Fruit fly (Drosophila melanogaster) whole organism, embryonic: ENCODE data around the gene CG45490.

ENCODE experiments used
- CG10543 ChIP-seq: fragments of 200-800 bp; sonication (Bioruptor generic); optimal IDR thresholded peaks from 3 replicates; lab custom pipeline; 2017; ENCODE audit warnings: missing biosample characterization, mild to moderate bottlenecking, missing genetic modification characterization, moderate library complexity
- CG10654 ChIP-seq: fragments of 200-800 bp; sonication (Bioruptor generic); optimal IDR thresholded peaks from 2 replicates; lab custom pipeline; 2016; ENCODE audit warnings: missing biosample characterization, missing genetic modification characterization
- CG13287 ChIP-seq: fragments of 200-800 bp; sonication (Bioruptor generic); IDR thresholded peaks from 2 replicates; pipeline ENCODE4 v1.3.6; 2022; ENCODE audit warnings: missing biosample characterization, missing genetic modification characterization; ENCODE audit not compliant: partially characterized antibody
- CG14441 ChIP-seq: fragments of 200-800 bp; sonication (Bioruptor generic); IDR thresholded peaks from 2 replicates; pipeline ENCODE4 v1.3.6; 2022; ENCODE audit warnings: missing biosample characterization, missing genetic modification characterization
- CG14860 ChIP-seq: fragments of 200-800 bp; sonication (Bioruptor generic); IDR thresholded peaks from 3 replicates; pipeline ENCODE4 v1.3.6; 2022; ENCODE audit warnings: missing biosample characterization, missing genetic modification characterization; ENCODE audit not compliant: partially characterized antibody
- CG18764 ChIP-seq: fragments of 200-800 bp; sonication (Bioruptor generic); optimal IDR thresholded peaks from 3 replicates; lab custom pipeline; 2016; ENCODE audit warnings: missing biosample characterization, missing genetic modification characterization
- CG31224 ChIP-seq: fragments of 200-800 bp; sonication (Bioruptor generic); IDR thresholded peaks from 2 replicates; pipeline ENCODE4 v1.3.6; 2022; ENCODE audit warnings: missing biosample characterization, missing genetic modification characterization
- CG32767 ChIP-seq: fragments of 200-800 bp; sonication (Bioruptor generic); IDR thresholded peaks from 2 replicates; pipeline ENCODE4 v1.3.6; 2022; ENCODE audit warnings: missing biosample characterization, missing genetic modification characterization
- CG33557 ChIP-seq: fragments of 200-800 bp; sonication (Bioruptor generic); optimal IDR thresholded peaks from 2 replicates; lab custom pipeline; 2019; ENCODE audit warnings: missing biosample characterization, mild to moderate bottlenecking, missing genetic modification characterization, moderate library complexity
- CG3838 ChIP-seq: fragments of 200-800 bp; sonication (Bioruptor generic); optimal IDR thresholded peaks from 3 replicates; lab custom pipeline; 2016; ENCODE audit warnings: missing biosample characterization, missing genetic modification characterization
- CG4360 ChIP-seq: fragments of 200-800 bp; sonication (Bioruptor generic); IDR thresholded peaks from 2 replicates; pipeline ENCODE4 v1.3.6; 2022; ENCODE audit warnings: missing biosample characterization, missing genetic modification characterization
- CG5953 ChIP-seq: fragments of 200-800 bp; sonication (Bioruptor generic); IDR thresholded peaks from 2 replicates; pipeline ENCODE4 v1.3.6; 2022; ENCODE audit warnings: missing biosample characterization, missing genetic modification characterization
- CG6683 ChIP-seq: fragments of 200-800 bp; sonication (Bioruptor generic); optimal IDR thresholded peaks from 2 replicates; lab custom pipeline; 2017; ENCODE audit warnings: missing biosample characterization, mild to moderate bottlenecking, missing genetic modification characterization, missing genetic modification reagents
- CG6765 ChIP-seq: fragments of 200-800 bp; sonication (Bioruptor generic); optimal IDR thresholded peaks from 3 replicates; lab custom pipeline; 2017; ENCODE audit warnings: missing biosample characterization, mild to moderate bottlenecking, missing genetic modification characterization
- CG7372 ChIP-seq: fragments of 200-800 bp; sonication (Bioruptor generic); IDR thresholded peaks from 2 replicates; pipeline ENCODE4 v1.3.6; 2022; ENCODE audit warnings: missing biosample characterization, missing genetic modification characterization
- CG8089 ChIP-seq: fragments of 200-800 bp; sonication (Bioruptor generic); optimal IDR thresholded peaks from 3 replicates; lab custom pipeline; 2016; ENCODE audit warnings: missing biosample characterization, missing genetic modification characterization
- Deaf1 ChIP-seq: fragments of 200-800 bp; optimal IDR thresholded peaks from 3 replicates; lab custom pipeline; 2019; ENCODE audit warnings: missing biosample characterization, mild to moderate bottlenecking, missing genetic modification characterization, moderate library complexity
- Doc2 ChIP-seq: fragments of 200-800 bp; sonication (Bioruptor generic); IDR thresholded peaks from 2 replicates; pipeline ENCODE4 v1.3.6; 2022; ENCODE audit warnings: missing biosample characterization, missing genetic modification characterization
- Drgx ChIP-seq: fragments of 200-800 bp; sonication (Bioruptor generic); IDR thresholded peaks from 2 replicates; pipeline ENCODE4 v1.3.6; 2022; ENCODE audit warnings: missing biosample characterization, missing genetic modification characterization
- Hmx ChIP-seq: fragments of 200-800 bp; sonication (Bioruptor generic); optimal IDR thresholded peaks from 2 replicates; lab custom pipeline; 2016; ENCODE audit warnings: missing biosample characterization, missing genetic modification characterization
- Kr ChIP-seq: fragments of 200-800 bp; sonication (Bioruptor generic); optimal IDR thresholded peaks from 2 replicates; lab custom pipeline; 2017; ENCODE audit warnings: missing biosample characterization, mild to moderate bottlenecking, missing genetic modification characterization
- MESR4 ChIP-seq: fragments of 200-800 bp; sonication (Bioruptor generic); optimal IDR thresholded peaks from 2 replicates; lab custom pipeline; 2018; ENCODE audit warnings: missing biosample characterization, mild to moderate bottlenecking, missing genetic modification characterization, moderate library complexity
- Meics ChIP-seq: fragments of 200-800 bp; sonication (Bioruptor generic); optimal IDR thresholded peaks from 2 replicates; lab custom pipeline; 2017; ENCODE audit warnings: missing biosample characterization, mild to moderate bottlenecking, missing genetic modification characterization
- Rfx ChIP-seq: fragments of 200-800 bp; sonication (Bioruptor generic); IDR thresholded peaks from 2 replicates; pipeline ENCODE4 v1.3.6; 2022; ENCODE audit warnings: missing biosample characterization, missing genetic modification characterization
- Scr ChIP-seq: fragments of 200-800 bp; sonication (Bioruptor generic); IDR thresholded peaks from 2 replicates; pipeline ENCODE4 v1.3.6; 2022; ENCODE audit warnings: missing biosample characterization, missing genetic modification characterization; ENCODE audit not compliant: partially characterized antibody
- bbx ChIP-seq: fragments of 200-800 bp; sonication (Bioruptor generic); IDR thresholded peaks from 2 replicates; pipeline ENCODE4 v1.3.6; 2022; ENCODE audit warnings: missing biosample characterization, missing genetic modification characterization; ENCODE audit not compliant: partially characterized antibody
- bsh ChIP-seq, 2 experiments: fragments of 200-800 bp; sonication (Bioruptor generic); optimal IDR thresholded peaks; 2 replicates each; lab custom pipeline; 2017 to 2018; ENCODE audit warnings: mild to moderate bottlenecking in 2 of 2, missing biosample characterization in 2 of 2, missing genetic modification characterization in 2 of 2, moderate library complexity in 1 of 2
- cg ChIP-seq: fragments of 200-800 bp; sonication (Bioruptor generic); optimal IDR thresholded peaks from 3 replicates; lab custom pipeline; 2019; ENCODE audit warnings: missing biosample characterization, mild to moderate bottlenecking, missing genetic modification characterization, moderate library complexity
- danr ChIP-seq: fragments of 200-800 bp; sonication (Bioruptor generic); IDR thresholded peaks from 2 replicates; pipeline ENCODE4 v1.3.6; 2022; ENCODE audit warnings: missing biosample characterization, missing genetic modification characterization
- dmrt99B ChIP-seq: fragments of 200-800 bp; sonication (Bioruptor generic); optimal IDR thresholded peaks from 2 replicates; lab custom pipeline; 2018; ENCODE audit warnings: missing biosample characterization, mild to moderate bottlenecking, missing genetic modification characterization, moderate library complexity
- exex ChIP-seq: fragments of 200-800 bp; sonication (Bioruptor generic); optimal IDR thresholded peaks from 4 replicates; lab custom pipeline; 2018; ENCODE audit warnings: missing biosample characterization, mild to moderate bottlenecking, missing genetic modification characterization, moderate library complexity
- gcm ChIP-seq: fragments of 200-800 bp; sonication (Bioruptor generic); optimal IDR thresholded peaks from 2 replicates; lab custom pipeline; 2019; ENCODE audit warnings: missing biosample characterization, mild to moderate bottlenecking, missing genetic modification characterization, moderate library complexity
- lab ChIP-seq: fragments of 200-800 bp; sonication (Bioruptor generic); optimal IDR thresholded peaks from 3 replicates; lab custom pipeline; 2017; ENCODE audit warnings: missing biosample characterization, missing genetic modification characterization, mild to moderate bottlenecking, moderate library complexity, missing genetic modification reagents
- mam ChIP-seq: fragments of 200-800 bp; sonication (Bioruptor generic); optimal IDR thresholded peaks from 3 replicates; lab custom pipeline; 2016; ENCODE audit warnings: missing biosample characterization, missing genetic modification characterization
- nerfin-1 ChIP-seq: fragments of 200-800 bp; sonication (Bioruptor generic); optimal IDR thresholded peaks from 3 replicates; lab custom pipeline; 2019; ENCODE audit warnings: missing biosample characterization, mild to moderate bottlenecking, missing genetic modification characterization, moderate library complexity
- onecut ChIP-seq: fragments of 200-800 bp; sonication (Bioruptor generic); IDR thresholded peaks from 2 replicates; pipeline ENCODE4 v1.3.6; 2022; ENCODE audit warnings: missing biosample characterization, missing genetic modification characterization
- pros ChIP-seq: fragments of 200-800 bp; sonication (Bioruptor generic); optimal IDR thresholded peaks from 3 replicates; lab custom pipeline; 2019; ENCODE audit warnings: missing biosample characterization, mild to moderate bottlenecking, missing genetic modification characterization, moderate library complexity
- row ChIP-seq: fragments of 200-800 bp; sonication (Bioruptor generic); IDR thresholded peaks from 3 replicates; pipeline ENCODE4 v1.3.6; 2022; ENCODE audit warnings: missing biosample characterization, missing genetic modification characterization
- scrt ChIP-seq: fragments of 200-800 bp; sonication (Bioruptor generic); optimal IDR thresholded peaks from 2 replicates; lab custom pipeline; 2018; ENCODE audit warnings: missing biosample characterization, mild to moderate bottlenecking, missing genetic modification characterization, moderate library complexity
- sens-2 ChIP-seq: fragments of 200-800 bp; sonication (Bioruptor generic); IDR thresholded peaks from 2 replicates; pipeline ENCODE4 v1.3.6; 2022; ENCODE audit warnings: missing biosample characterization, missing genetic modification characterization
- sqz ChIP-seq: fragments of 200-800 bp; sonication (Bioruptor generic); optimal IDR thresholded peaks from 3 replicates; lab custom pipeline; 2018; ENCODE audit warnings: missing biosample characterization, mild to moderate bottlenecking, missing genetic modification characterization
- vnd ChIP-seq: fragments of 200-800 bp; sonication (Bioruptor generic); IDR thresholded peaks from 3 replicates; pipeline ENCODE4 v1.3.6; 2022; ENCODE audit warnings: missing biosample characterization, missing genetic modification characterization; ENCODE audit not compliant: partially characterized antibody
- zen ChIP-seq: fragments of 200-800 bp; sonication (Bioruptor generic); optimal IDR thresholded peaks from 3 replicates; lab custom pipeline; 2018; ENCODE audit warnings: missing biosample characterization, mild to moderate bottlenecking, missing genetic modification characterization, moderate library complexity

The CG45490 gene

DNA sequence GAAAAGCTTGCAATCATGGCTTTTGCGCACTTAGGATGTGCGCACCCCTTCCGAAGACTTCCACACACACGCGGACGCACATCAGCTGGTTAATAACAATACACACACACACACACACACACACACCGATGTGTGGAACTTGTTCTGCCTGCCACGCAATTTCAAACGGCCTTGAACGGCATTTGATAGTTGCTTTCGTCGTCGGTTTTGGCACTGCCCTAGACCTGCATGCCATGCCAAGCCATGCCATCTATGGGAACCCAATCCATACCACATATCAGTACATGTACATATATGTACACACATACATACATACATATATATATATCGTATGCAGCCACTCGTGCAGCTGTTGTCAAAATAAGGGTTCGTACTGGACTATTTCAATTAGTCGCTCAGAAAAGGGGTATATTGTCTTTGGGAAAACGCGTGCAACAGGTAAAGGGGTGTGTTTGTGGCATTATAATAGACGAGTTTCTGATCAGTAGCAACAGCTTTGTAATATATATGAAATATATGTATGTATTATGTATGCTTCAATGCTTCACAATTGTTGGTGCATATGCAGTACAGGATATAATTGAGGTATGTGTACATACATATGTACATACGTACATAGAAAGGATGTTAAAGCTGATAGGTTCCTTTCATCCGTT is 44.0 kb downstream of the CG45490 start, which contains the start of gene amn:
TSS of gene amn (minus strand) at position 51 of the 656 bp plus-strand sequence.
- no peak for TF ChIP-seq zen
- TF ChIP-seq Drgx (GFP tag; lab: Robert Waterston, UW), result no peak
- no peak for TF ChIP-seq MESR4 (GFP tag; lab: Kevin White, UChicago)
- TF ChIP-seq CG8089 (GFP tag; lab: Kevin White, UChicago), result no peak
- TF ChIP-seq CG18764, result no peak
- TF ChIP-seq onecut, result no peak
- TF ChIP-seq nerfin-1, result peak; percentile 65
- no peak for TF ChIP-seq CG31224
- TF ChIP-seq CG13287 (GFP tag; lab: Robert Waterston, UW), result no peak
- TF ChIP-seq bsh (GFP tag; optimal IDR thresholded peaks at IDR 0.05; lab: Kevin White, UChicago), result no peak
- peak; percentile 19 for TF ChIP-seq gcm (GFP tag; lab: Kevin White, UChicago)
- TF ChIP-seq CG33557, result no peak
- no peak for TF ChIP-seq exex
- TF ChIP-seq bbx, result no peak
- TF ChIP-seq Scr (GFP tag; lab: Robert Waterston, UW), result no peak
- TF ChIP-seq CG3838 (GFP tag; lab: Kevin White, UChicago), result no peak
- TF ChIP-seq Rfx (GFP tag; lab: Robert Waterston, UW), result no peak
- no peak for TF ChIP-seq Deaf1 (tag; lab: Kevin White, UChicago)
- no peak for TF ChIP-seq CG10543
- TF ChIP-seq sqz, result no peak
- no peak for TF ChIP-seq Doc2 (GFP tag; lab: Robert Waterston, UW)
- peak; percentile 49 for TF ChIP-seq cg
- TF ChIP-seq lab, result no peak
- TF ChIP-seq Kr (GFP tag; lab: Kevin White, UChicago), result peak; percentile 53
- no peak for TF ChIP-seq Meics (GFP tag; lab: Kevin White, UChicago)
- TF ChIP-seq Hmx (GFP tag; lab: Kevin White, UChicago), result no peak
- no peak for TF ChIP-seq mam (GFP tag; lab: Kevin White, UChicago)
- no peak for TF ChIP-seq CG7372 (GFP tag; lab: Robert Waterston, UW)
- no peak for TF ChIP-seq CG4360 (GFP tag; lab: Robert Waterston, UW)
- peak; percentile 59 for TF ChIP-seq scrt (GFP tag; lab: Kevin White, UChicago)
- no peak for TF ChIP-seq vnd (GFP tag; lab: Robert Waterston, UW)
- no peak for TF ChIP-seq row (GFP tag; lab: Robert Waterston, UW)
- no peak for TF ChIP-seq dmrt99B
- TF ChIP-seq sens-2, result no peak
- no peak for TF ChIP-seq CG6765 (GFP tag; lab: Kevin White, UChicago)
- no peak for TF ChIP-seq CG6683 (GFP tag; lab: Kevin White, UChicago)
- no peak for TF ChIP-seq danr (GFP tag; lab: Robert Waterston, UW)
- no peak for TF ChIP-seq CG5953 (GFP tag; lab: Robert Waterston, UW)
- no peak for TF ChIP-seq CG32767 (GFP tag; lab: Robert Waterston, UW)
- TF ChIP-seq CG10654 (GFP tag; lab: Kevin White, UChicago), result no peak
- TF ChIP-seq CG14441 (GFP tag; lab: Robert Waterston, UW), result no peak
- peak; percentile 12 for TF ChIP-seq pros (GFP tag; lab: Kevin White, UChicago)
- no peak for TF ChIP-seq CG14860 (GFP tag; lab: Robert Waterston, UW)
- TF ChIP-seq, all 482 proteins: peak for 6
